Worm (Caenorhabditis elegans) whole organism, L4 larva: ENCODE results near the gene atn-1.

Experiments
- F26F4.8 ChIP-seq: fragments of 200-800 bp; sonication (Bioruptor generic); conservative IDR thresholded peaks from 2 replicates; pipeline ENCODE4 v1.3.6; 2022; ENCODE audit warnings: missing genetic modification characterization, missing compliant biosample characterization
- ceh-82 ChIP-seq: sonication (generic microtip); optimal IDR thresholded peaks from 2 replicates; lab custom pipeline; 2017; ENCODE audit warnings: missing biosample characterization, missing genetic modification characterization
- cey-2 ChIP-seq: sonication (generic microtip); optimal IDR thresholded peaks from 3 replicates; lab custom pipeline; 2017; ENCODE audit warnings: missing genetic modification characterization, mild to moderate bottlenecking, missing compliant biosample characterization, antibody characterized with exemption, borderline replicate concordance; ENCODE audit not compliant: insufficient read depth
- lin-15B ChIP-seq: fragments of 150-350 bp; sonication (generic microtip); optimal IDR thresholded peaks from 3 replicates; lab custom pipeline; 2014; ENCODE audit warnings: missing biosample characterization, missing genetic modification characterization
- sdz-12 ChIP-seq: fragments of 200-800 bp; sonication (Bioruptor generic); optimal IDR thresholded peaks from 2 replicates; lab custom pipeline; 2018; ENCODE audit warnings: mild to moderate bottlenecking, missing genetic modification characterization, missing compliant biosample characterization
- skn-1 ChIP-seq: fragments of 150-350 bp; optimal IDR thresholded peaks from 2 replicates; lab custom pipeline; 2014; ENCODE audit warnings: missing biosample characterization, missing genetic modification characterization
- vab-7 ChIP-seq: fragments of 200-800 bp; sonication (Bioruptor generic); IDR thresholded peaks from 2 replicates; pipeline ENCODE4 v1.3.6; 2022; ENCODE audit warnings: missing genetic modification reagents, missing genetic modification characterization, missing compliant biosample characterization
- ztf-7 ChIP-seq: fragments of 150-350 bp; optimal IDR thresholded peaks from 2 replicates; lab custom pipeline; 2014; ENCODE audit warnings: missing biosample characterization, missing genetic modification characterization

- TF ChIP-seq sdz-12 (GFP tag; lab: Kevin White, UChicago) (no peak), ztf-7 (no peak), vab-7 (GFP tag; lab: Robert Waterston, UW) (no peak), ceh-82 (tag; lab: Kevin White, UChicago) (no peak), cey-2 (no peak), lin-15B (tag; lab: Kevin White, UChicago) (no peak), skn-1 (tag; lab: Kevin White, UChicago) (no peak), F26F4.8 (no peak)
Observed at ce11 chrV:12462908-12463307, 15.3 kb upstream of the atn-1 start, which contains the start of gene egl-10.
